Fruit fly (Drosophila melanogaster): Measurements from ENCODE around the gene CG13614.

dm6 chr3R:24375561-24375960 is 6.2 kb downstream of the CG13614 start, which contains the start of gene CG17781:
- TF ChIP-seq Sox102F (GFP tag; optimal IDR thresholded peaks at IDR 0.05) = no peak
- TF ChIP-seq insv (GFP tag; optimal IDR thresholded peaks at IDR 0.05) = no peak
- no peak for TF ChIP-seq CG7271 (tag; optimal IDR thresholded peaks at IDR 0.05)
- TF ChIP-seq psq (GFP tag; optimal IDR thresholded peaks at IDR 0.05) = no peak
- TF ChIP-seq CG11247 (GFP tag; IDR thresholded peaks at IDR 0.05) = no peak

All from whole organism, embryonic.